Worm (Caenorhabditis elegans): ENCODE results near the gene ech-8.

DNA sequence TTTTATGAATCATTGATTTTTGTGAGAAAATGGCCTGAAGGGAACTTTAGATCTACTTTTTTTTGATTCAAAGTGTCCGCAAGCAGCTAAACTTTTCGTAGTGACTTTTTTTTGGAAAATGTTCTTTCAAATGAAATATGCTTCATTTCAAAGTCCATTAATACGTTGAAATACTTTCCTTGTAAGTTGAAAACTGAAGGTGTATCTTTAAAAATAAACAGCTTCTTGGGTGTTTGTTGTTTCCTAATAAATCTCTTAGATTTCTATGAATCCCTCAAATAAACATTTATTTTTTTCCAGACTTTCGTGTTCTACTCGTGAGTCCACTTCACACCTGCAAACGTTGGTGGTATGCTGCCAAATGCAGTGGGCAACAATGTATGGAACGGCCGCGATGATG lies 47.7 kb upstream of the ech-8 start, which contains the start of gene ebax-1:
- TF ChIP-seq lim-7 (GFP tag; IDR thresholded peaks at IDR 0.05) (no peak), lin-39 (tag; optimal IDR thresholded peaks at IDR 0.05) (no peak), lin-13 (GFP tag; optimal IDR thresholded peaks at IDR 0.05) (no peak), mep-1 (tag; optimal IDR thresholded peaks at IDR 0.05) (no peak), ztf-11 (tag; optimal IDR thresholded peaks at IDR 0.05) (no peak), skn-1 (tag; optimal IDR thresholded peaks at IDR 0.05) (no peak), daf-8 (GFP tag; IDR thresholded peaks at IDR 0.05) (no peak), unc-62 (GFP tag; optimal IDR thresholded peaks at IDR 0.05 in 1 of 2) (no peak), unc-62 (tag; optimal IDR thresholded peaks at IDR 0.05) (no peak), vab-7 (GFP tag; IDR thresholded peaks at IDR 0.05) (no peak), sdz-12 (GFP tag; optimal IDR thresholded peaks at IDR 0.05) (no peak)
